Worm (Caenorhabditis elegans) whole organism, mixed stage, embryonic: ENCODE data around the gene C28D4.18.

Experiments
- ceh-43 ChIP-seq: fragments of 200-800 bp; sonication (Bioruptor generic); optimal IDR thresholded peaks from 2 replicates; lab custom pipeline; 2018; ENCODE audit warnings: mild to moderate bottlenecking, missing genetic modification characterization, moderate library complexity, missing compliant biosample characterization
- ces-1 ChIP-seq: fragments of 150-350 bp; optimal IDR thresholded peaks from 2 replicates; lab custom pipeline; 2014; ENCODE audit warnings: missing biosample characterization, missing genetic modification reagents, missing genetic modification characterization
- elt-1 ChIP-seq: sonication (generic microtip); optimal IDR thresholded peaks from 2 replicates; lab custom pipeline; 2017; ENCODE audit warnings: missing genetic modification characterization, mild to moderate bottlenecking, missing compliant biosample characterization, antibody characterized with exemption, moderate library complexity, borderline replicate concordance; ENCODE audit not compliant: insufficient read depth
- lin-13 ChIP-seq: fragments of 150-350 bp; optimal IDR thresholded peaks from 2 replicates; lab custom pipeline; 2014; ENCODE audit warnings: missing biosample characterization, missing genetic modification characterization
- lsy-2 ChIP-seq: fragments of 150-350 bp; optimal IDR thresholded peaks from 2 replicates; lab custom pipeline; 2014; ENCODE audit warnings: missing biosample characterization, missing genetic modification characterization
- nhr-237 ChIP-seq: fragments of 150-350 bp; optimal IDR thresholded peaks from 2 replicates; lab custom pipeline; 2014; ENCODE audit warnings: missing biosample characterization, missing genetic modification characterization
- nhr-28 ChIP-seq: fragments of 150-350 bp; optimal IDR thresholded peaks from 2 replicates; lab custom pipeline; 2014; ENCODE audit warnings: missing biosample characterization, missing genetic modification characterization
- nhr-76 ChIP-seq: sonication (generic microtip); optimal IDR thresholded peaks from 2 replicates; lab custom pipeline; 2017; ENCODE audit warnings: missing biosample characterization, missing genetic modification characterization
- tbx-8 ChIP-seq: fragments of 200-800 bp; sonication (Bioruptor generic); optimal IDR thresholded peaks from 2 replicates; lab custom pipeline; 2018; ENCODE audit warnings: mild to moderate bottlenecking, missing genetic modification characterization, moderate library complexity, missing compliant biosample characterization
- unc-39 ChIP-seq: fragments of 150-350 bp; optimal IDR thresholded peaks from 2 replicates; lab custom pipeline; 2014; ENCODE audit warnings: missing biosample characterization, missing genetic modification characterization
- ztf-11 ChIP-seq: fragments of 150-350 bp; optimal IDR thresholded peaks from 2 replicates; lab custom pipeline; 2014; ENCODE audit warnings: missing biosample characterization, missing genetic modification characterization

- TF ChIP-seq nhr-76 (tag; lab: Kevin White, UChicago) (no peak), tbx-8 (GFP tag; lab: Kevin White, UChicago) (no peak), lin-13 (no peak), lsy-2 (no peak), ztf-11 (no peak), nhr-237 (no peak), elt-1 (tag; lab: Kevin White, UChicago) (no peak), unc-39 (tag; lab: Kevin White, UChicago) (no peak), ces-1 (GFP tag; lab: Kevin White, UChicago) (no peak), ceh-43 (no peak), nhr-28 (tag; lab: Kevin White, UChicago) (no peak)
These were observed 34.4 kb upstream of the C28D4.18 start, which contains the start of gene sdz-36 for ce11 chrIV:9690644-9691043.
